Fruit fly (Drosophila melanogaster) whole organism, embryonic: Measurements from ENCODE around the gene Jupiter.

Experiments used
- Ada2b ChIP-seq: fragments of 200-800 bp; sonication (Bioruptor generic); IDR thresholded peaks from 2 replicates; pipeline ENCODE4 v1.3.6; 2022; ENCODE audit warnings: missing biosample characterization, missing genetic modification characterization
- CG10543 ChIP-seq: fragments of 200-800 bp; sonication (Bioruptor generic); optimal IDR thresholded peaks from 3 replicates; lab custom pipeline; 2017; ENCODE audit warnings: missing biosample characterization, mild to moderate bottlenecking, missing genetic modification characterization, moderate library complexity
- CG1233 ChIP-seq: fragments of 200-800 bp; sonication (Bioruptor generic); optimal IDR thresholded peaks from 4 replicates; lab custom pipeline; 2018; ENCODE audit warnings: missing biosample characterization, mild to moderate bottlenecking, missing genetic modification characterization
- CG13624 ChIP-seq: fragments of 200-800 bp; sonication (Bioruptor generic); optimal IDR thresholded peaks from 2 replicates; lab custom pipeline; 2016; ENCODE audit warnings: missing biosample characterization, missing genetic modification characterization
- CG18262 ChIP-seq: fragments of 200-800 bp; optimal IDR thresholded peaks from 3 replicates; lab custom pipeline; 2019; ENCODE audit warnings: missing biosample characterization, mild to moderate bottlenecking, missing genetic modification characterization, moderate library complexity
- CG2678 ChIP-seq: fragments of 200-800 bp; sonication (Bioruptor generic); optimal IDR thresholded peaks from 3 replicates; lab custom pipeline; 2019; ENCODE audit warnings: missing biosample characterization, mild to moderate bottlenecking, missing genetic modification characterization, moderate library complexity
- CG31441 ChIP-seq: fragments of 200-800 bp; sonication (Bioruptor generic); IDR thresholded peaks from 2 replicates; pipeline ENCODE4 v1.3.6; 2022; ENCODE audit warnings: missing biosample characterization, missing genetic modification characterization
- CG34376 ChIP-seq: fragments of 200-800 bp; sonication (Bioruptor generic); optimal IDR thresholded peaks from 2 replicates; lab custom pipeline; 2018; ENCODE audit warnings: missing biosample characterization, mild to moderate bottlenecking, missing genetic modification characterization
- CG3995 ChIP-seq: fragments of 200-800 bp; sonication (Bioruptor generic); optimal IDR thresholded peaks from 3 replicates; lab custom pipeline; 2016; ENCODE audit warnings: missing biosample characterization, missing genetic modification characterization
- CG5180 ChIP-seq: fragments of 200-800 bp; sonication (Bioruptor generic); optimal IDR thresholded peaks from 3 replicates; lab custom pipeline; 2017; ENCODE audit warnings: missing biosample characterization, missing genetic modification characterization, mild to moderate bottlenecking, moderate library complexity, missing genetic modification reagents
- CG6813 ChIP-seq: fragments of 200-800 bp; sonication (Bioruptor generic); optimal IDR thresholded peaks from 2 replicates; lab custom pipeline; 2017; ENCODE audit warnings: missing biosample characterization, missing genetic modification characterization, mild to moderate bottlenecking, moderate library complexity, missing genetic modification reagents
- CG9215 ChIP-seq: fragments of 200-800 bp; sonication (Bioruptor generic); IDR thresholded peaks from 2 replicates; pipeline ENCODE4 v1.3.6; 2022; ENCODE audit warnings: missing biosample characterization, missing genetic modification characterization
- CG9437 ChIP-seq: fragments of 200-800 bp; sonication (Bioruptor generic); optimal IDR thresholded peaks from 2 replicates; lab custom pipeline; 2018; ENCODE audit warnings: missing biosample characterization, mild to moderate bottlenecking, missing genetic modification characterization
- CkIIα-i1 ChIP-seq: fragments of 200-800 bp; sonication (Bioruptor generic); IDR thresholded peaks from 2 replicates; pipeline ENCODE4 v1.3.6; 2022; ENCODE audit warnings: missing biosample characterization, missing genetic modification characterization
- Dip2 ChIP-seq: fragments of 200-800 bp; sonication (Bioruptor generic); IDR thresholded peaks from 2 replicates; pipeline ENCODE4 v1.3.6; 2022; ENCODE audit warnings: missing biosample characterization, missing genetic modification characterization
- Dip3 ChIP-seq: fragments of 200-800 bp; sonication (Bioruptor generic); optimal IDR thresholded peaks from 3 replicates; lab custom pipeline; 2016; ENCODE audit warnings: missing biosample characterization, missing genetic modification characterization
- Elba2 ChIP-seq: fragments of 200-800 bp; sonication (Bioruptor generic); optimal IDR thresholded peaks from 3 replicates; lab custom pipeline; 2016; ENCODE audit warnings: missing biosample characterization, missing genetic modification characterization
- Ets65A ChIP-seq: fragments of 200-800 bp; sonication (Bioruptor generic); peaks from one replicate; lab custom pipeline; 2016; ENCODE audit warnings: missing biosample characterization, missing genetic modification characterization
- GATAe ChIP-seq: fragments of 200-800 bp; sonication (Bioruptor generic); conservative IDR thresholded peaks from 2 replicates; pipeline ENCODE4 v1.3.6; 2022; ENCODE audit warnings: missing biosample characterization, missing genetic modification characterization
- HHEX ChIP-seq: fragments of 200-800 bp; sonication (Bioruptor generic); optimal IDR thresholded peaks from 3 replicates; lab custom pipeline; 2017; ENCODE audit warnings: missing biosample characterization, mild to moderate bottlenecking, missing genetic modification characterization, missing genetic modification reagents
- HLH54F ChIP-seq: fragments of 200-800 bp; sonication (Bioruptor generic); optimal IDR thresholded peaks from 3 replicates; lab custom pipeline; 2016; ENCODE audit warnings: missing biosample characterization, missing genetic modification characterization
- HmgD ChIP-seq: fragments of 200-800 bp; sonication (Bioruptor generic); optimal IDR thresholded peaks from 3 replicates; lab custom pipeline; 2016; ENCODE audit warnings: missing biosample characterization, missing genetic modification characterization
- Hr51 ChIP-seq, 2 experiments: fragments of 200-800 bp; sonication (Bioruptor generic); optimal IDR thresholded peaks; 2 replicates in 1 of 2; 3 replicates in 1 of 2; lab custom pipeline; 2016 to 2018; ENCODE audit warnings: missing biosample characterization in 2 of 2, missing genetic modification characterization in 2 of 2, mild to moderate bottlenecking in 1 of 2, moderate library complexity in 1 of 2
- Lhr ChIP-seq: fragments of 200-800 bp; sonication (Bioruptor generic); optimal IDR thresholded peaks from 3 replicates; lab custom pipeline; 2017; ENCODE audit warnings: mild to moderate bottlenecking, missing biosample characterization, missing genetic modification reagents, missing genetic modification characterization
- NC2α ChIP-seq: fragments of 200-800 bp; sonication (Bioruptor generic); optimal IDR thresholded peaks from 2 replicates; lab custom pipeline; 2016; ENCODE audit warnings: missing biosample characterization, missing genetic modification characterization
- NfI ChIP-seq: fragments of 200-800 bp; sonication (Bioruptor generic); optimal IDR thresholded peaks from 3 replicates; lab custom pipeline; 2018; ENCODE audit warnings: missing biosample characterization, mild to moderate bottlenecking, missing genetic modification characterization, moderate library complexity
- Poxn ChIP-seq: fragments of 200-800 bp; sonication (Bioruptor generic); IDR thresholded peaks from 2 replicates; pipeline ENCODE4 v1.3.6; 2022; ENCODE audit warnings: missing biosample characterization, missing genetic modification characterization
- Six4 ChIP-seq: fragments of 200-800 bp; sonication (Bioruptor generic); optimal IDR thresholded peaks from 2 replicates; lab custom pipeline; 2016; ENCODE audit warnings: missing biosample characterization, missing genetic modification characterization
- Xbp1 ChIP-seq: fragments of 200-800 bp; sonication (Bioruptor generic); optimal IDR thresholded peaks from 3 replicates; lab custom pipeline; 2016; ENCODE audit warnings: missing biosample characterization, mild to moderate bottlenecking, missing genetic modification characterization
- ac ChIP-seq: fragments of 200-800 bp; sonication (Bioruptor generic); optimal IDR thresholded peaks from 3 replicates; lab custom pipeline; 2017; ENCODE audit warnings: missing biosample characterization, mild to moderate bottlenecking, missing genetic modification characterization
- aop ChIP-seq: fragments of 200-800 bp; sonication (Bioruptor generic); IDR thresholded peaks from 2 replicates; pipeline ENCODE4 v1.3.6; 2022; ENCODE audit warnings: missing biosample characterization, missing genetic modification characterization
- ap ChIP-seq: fragments of 200-800 bp; sonication (Bioruptor generic); IDR thresholded peaks from 2 replicates; pipeline ENCODE4 v1.3.6; 2022; ENCODE audit warnings: missing biosample characterization, missing genetic modification characterization
- ash1 ChIP-seq: fragments of 200-800 bp; sonication (Bioruptor generic); optimal IDR thresholded peaks from 2 replicates; lab custom pipeline; 2018; ENCODE audit warnings: missing biosample characterization, mild to moderate bottlenecking, missing genetic modification characterization
- chm ChIP-seq: fragments of 200-800 bp; sonication (Bioruptor generic); IDR thresholded peaks from 2 replicates; pipeline ENCODE4 v1.3.6; 2022; ENCODE audit warnings: missing biosample characterization, missing genetic modification characterization
- corto ChIP-seq: fragments of 200-800 bp; sonication (Bioruptor generic); optimal IDR thresholded peaks from 2 replicates; lab custom pipeline; 2016; ENCODE audit warnings: missing biosample characterization, mild to moderate bottlenecking, missing genetic modification characterization, moderate library complexity
- exex ChIP-seq: fragments of 200-800 bp; sonication (Bioruptor generic); optimal IDR thresholded peaks from 4 replicates; lab custom pipeline; 2018; ENCODE audit warnings: missing biosample characterization, mild to moderate bottlenecking, missing genetic modification characterization, moderate library complexity
- gcm ChIP-seq: fragments of 200-800 bp; sonication (Bioruptor generic); optimal IDR thresholded peaks from 2 replicates; lab custom pipeline; 2019; ENCODE audit warnings: missing biosample characterization, mild to moderate bottlenecking, missing genetic modification characterization, moderate library complexity
- grn ChIP-seq: fragments of 200-800 bp; sonication (Bioruptor generic); optimal IDR thresholded peaks from 3 replicates; lab custom pipeline; 2017; ENCODE audit warnings: missing biosample characterization, missing genetic modification characterization
- gro ChIP-seq: fragments of 200-800 bp; sonication (Bioruptor generic); optimal IDR thresholded peaks from 2 replicates; lab custom pipeline; 2016; ENCODE audit warnings: missing biosample characterization, missing genetic modification characterization
- lbe ChIP-seq: fragments of 200-800 bp; sonication (Bioruptor generic); optimal IDR thresholded peaks from 2 replicates; lab custom pipeline; 2016; ENCODE audit warnings: missing biosample characterization, mild to moderate bottlenecking, missing genetic modification characterization
- oc ChIP-seq: fragments of 200-800 bp; sonication (Bioruptor generic); optimal IDR thresholded peaks from 2 replicates; lab custom pipeline; 2018; ENCODE audit warnings: missing biosample characterization, mild to moderate bottlenecking, missing genetic modification characterization, moderate library complexity
- org-1 ChIP-seq: fragments of 200-800 bp; sonication (Bioruptor generic); optimal IDR thresholded peaks from 2 replicates; lab custom pipeline; 2017; ENCODE audit warnings: missing biosample characterization, missing genetic modification characterization
- p53 ChIP-seq: fragments of 200-800 bp; sonication (Bioruptor generic); optimal IDR thresholded peaks from 2 replicates; lab custom pipeline; 2016; ENCODE audit warnings: missing biosample characterization, missing genetic modification characterization
- psq ChIP-seq: fragments of 200-800 bp; sonication (Bioruptor generic); optimal IDR thresholded peaks from 2 replicates; lab custom pipeline; 2017; ENCODE audit warnings: missing biosample characterization, missing genetic modification characterization
- sob ChIP-seq: fragments of 200-800 bp; sonication (Bioruptor generic); IDR thresholded peaks from 2 replicates; pipeline ENCODE4 v1.3.6; 2022; ENCODE audit warnings: missing biosample characterization, missing genetic modification characterization
- sug ChIP-seq: fragments of 200-800 bp; optimal IDR thresholded peaks from 2 replicates; lab custom pipeline; 2019; ENCODE audit warnings: missing biosample characterization, mild to moderate bottlenecking, missing genetic modification characterization, moderate library complexity
- tll ChIP-seq, 2 experiments: fragments of 200-800 bp in 1 of 2; fragments of >200 bp in 1 of 2; sonication (Bioruptor generic) in 1 of 2; optimal IDR thresholded peaks; 2 replicates each; lab custom pipeline; 2017 to 2019; ENCODE audit warnings: missing biosample characterization in 2 of 2, missing genetic modification characterization in 2 of 2, mild to moderate bottlenecking in 1 of 2, moderate library complexity in 1 of 2
- trh ChIP-seq: fragments of 200-800 bp; sonication (Bioruptor generic); optimal IDR thresholded peaks from 2 replicates; lab custom pipeline; 2016; ENCODE audit warnings: missing biosample characterization, missing genetic modification characterization
- zfh1 ChIP-seq: fragments of 200-800 bp; sonication (Bioruptor generic); IDR thresholded peaks from 3 replicates; pipeline ENCODE4 v1.3.6; 2022; ENCODE audit warnings: missing biosample characterization, missing genetic modification characterization

The Jupiter gene

DNA sequence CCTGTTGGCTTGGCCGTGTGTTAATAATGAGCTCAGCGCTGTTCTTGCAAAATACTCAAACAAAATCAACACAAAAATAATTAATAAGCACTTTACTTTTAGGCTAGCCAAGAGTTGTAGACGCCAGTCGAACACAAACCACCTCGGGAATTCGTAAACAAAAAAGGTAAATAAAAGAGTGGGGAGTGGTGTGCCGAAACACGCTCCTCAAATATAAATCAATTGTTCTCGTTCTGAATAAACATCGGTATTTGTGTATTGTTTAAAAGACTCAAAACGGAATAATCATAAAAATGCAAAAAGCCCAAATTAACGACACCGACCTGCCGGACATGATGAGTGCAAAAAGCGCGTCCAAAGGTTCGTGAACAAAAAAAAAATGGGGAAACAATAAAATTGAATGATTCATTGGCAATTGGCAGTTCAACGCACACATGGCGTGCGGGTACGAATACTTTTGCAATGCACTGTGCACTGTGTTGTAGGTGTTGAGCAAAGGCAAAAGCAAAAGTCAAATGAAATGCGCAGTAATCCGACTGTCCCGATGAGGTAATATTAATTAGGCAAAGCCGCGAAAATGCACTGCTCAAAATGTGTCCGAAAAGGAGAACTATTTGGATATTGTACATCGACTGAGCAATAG lies 20.4 kb upstream of the Jupiter start (continued):
- TF ChIP-seq gro (GFP tag; lab: Kevin White, UChicago) (peak; percentile 19), p53 (GFP tag; lab: Kevin White, UChicago) (no peak), CG2678 (tag; lab: Kevin White, UChicago) (peak; percentile 35), trh (GFP tag; lab: Kevin White, UChicago) (no peak), NC2α (GFP tag; lab: Kevin White, UChicago) (no peak), CG9215 (GFP tag; lab: Robert Waterston, UW) (no peak), Lhr (GFP tag; lab: Kevin White, UChicago) (no peak), Dip3 (GFP tag; lab: Kevin White, UChicago) (no peak), HLH54F (GFP tag; lab: Kevin White, UChicago) (no peak), CG31441 (no peak), CG1233 (GFP tag; lab: Kevin White, UChicago) (no peak), chm (GFP tag; lab: Robert Waterston, UW) (no peak), lbe (peak; percentile 10), ap (no peak), tll (GFP tag; optimal IDR thresholded peaks at IDR 0.05; lab: Kevin White, UChicago) (no peak), corto (no peak), Hr51 (GFP tag; optimal IDR thresholded peaks at IDR 0.05; lab: Kevin White, UChicago) (no peak), Elba2 (GFP tag; lab: Kevin White, UChicago) (no peak), Xbp1 (no peak), aop (GFP tag; lab: Robert Waterston, UW) (no peak), Ada2b (GFP tag; lab: Robert Waterston, UW) (no peak), CG3995 (GFP tag; lab: Kevin White, UChicago) (no peak), ash1 (no peak), CG10543 (GFP tag; lab: Kevin White, UChicago) (peak; percentile 56), CG6813 (GFP tag; lab: Kevin White, UChicago) (peak; percentile 16)

DNA sequence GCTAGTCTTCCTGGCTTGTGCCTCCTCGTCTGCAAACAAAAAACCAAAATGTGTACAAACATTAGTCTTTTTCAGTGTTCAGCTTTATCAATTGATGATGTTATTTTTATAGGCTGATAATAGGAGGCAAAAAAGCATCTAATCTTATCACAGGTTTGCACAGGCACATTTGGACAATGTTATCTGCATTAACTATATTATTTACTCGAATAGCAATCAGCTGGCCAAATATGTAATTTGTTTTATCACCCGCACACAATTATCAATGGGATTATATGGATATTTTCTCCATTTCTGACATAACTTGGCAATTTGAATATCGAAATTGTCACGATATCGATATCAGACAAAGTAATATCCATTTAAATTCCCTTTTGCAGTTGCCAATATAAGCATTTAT lies 17.9 kb upstream of the Jupiter start:
- TF ChIP-seq exex (tag; lab: Kevin White, UChicago) (peak; percentile 94), CG34376 (peak; percentile 66), GATAe (GFP tag; lab: Robert Waterston, UW) (peak; percentile 35; the same call in 1 of the 2 replicates), sug (tag; lab: Kevin White, UChicago) (peak; percentile 7), CG13624 (GFP tag; lab: Kevin White, UChicago) (no peak), HHEX (peak; percentile 12), CG18262 (tag; lab: Kevin White, UChicago) (no peak)

DNA sequence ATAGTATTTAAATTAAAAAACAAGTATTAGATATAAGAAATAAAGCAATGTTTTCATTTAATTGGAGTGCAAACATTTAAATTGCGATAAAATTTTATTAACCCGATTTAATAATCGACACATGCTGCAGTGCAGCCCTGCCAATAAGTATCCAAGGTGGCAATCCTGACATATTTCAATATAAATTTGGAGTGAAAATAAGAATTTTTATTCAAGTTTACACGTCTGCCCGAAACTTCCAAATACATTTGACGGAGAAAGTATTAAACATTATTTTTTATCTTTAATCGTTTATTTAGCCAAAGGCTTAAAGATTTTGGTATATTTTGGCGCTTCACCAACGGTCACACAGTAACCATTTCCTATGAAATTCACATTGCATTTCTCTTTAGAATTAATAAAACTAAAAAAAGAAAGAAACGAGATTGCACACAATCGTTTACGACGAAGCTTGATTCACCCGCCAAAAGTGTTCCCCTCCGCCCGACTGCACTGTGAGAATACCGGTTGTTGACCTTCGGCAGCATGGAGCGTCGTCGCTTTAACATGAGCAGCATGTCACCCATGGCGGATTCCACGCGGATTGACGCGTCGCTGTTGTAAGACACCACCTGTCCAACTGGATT lies 8.8 kb upstream of the Jupiter start, which contains the start of gene CG14712:
Gene CG14712, plus strand, starts transcription at position 344 of the 626 bp plus-strand sequence.
- TF ChIP-seq NfI (GFP tag; lab: Kevin White, UChicago) (no peak), Dip2 (no peak), Poxn (GFP tag; lab: Robert Waterston, UW) (no peak), grn (no peak), Ets65A (GFP tag; lab: Kevin White, UChicago) (no peak), gcm (no peak), org-1 (GFP tag; lab: Kevin White, UChicago) (no peak), sob (0 out of 2 replicates have a peak, but pooled peaks have one; percentile 10), HmgD (GFP tag; lab: Kevin White, UChicago) (no peak), psq (GFP tag; lab: Kevin White, UChicago) (no peak), CG5180 (GFP tag; lab: Kevin White, UChicago) (no peak), zfh1 (no peak), CG9437 (GFP tag; lab: Kevin White, UChicago) (no peak), Six4 (no peak), CkIIα-i1 (GFP tag; lab: Robert Waterston, UW) (no peak), oc (tag; lab: Kevin White, UChicago) (no peak), ac (GFP tag; lab: Kevin White, UChicago) (no peak)
